Worm (Caenorhabditis elegans) whole organism, midembryonic: ENCODE results near the gene Y43F8B.12.

ENCODE experiments used
- T22C8.4 ChIP-seq: fragments of 200-800 bp; sonication (Bioruptor generic); IDR thresholded peaks from 2 replicates; pipeline ENCODE4 v1.3.6; 2022; ENCODE audit warnings: missing genetic modification characterization, missing compliant biosample characterization
- cog-1 ChIP-seq: sonication (generic microtip); optimal IDR thresholded peaks from 2 replicates; lab custom pipeline; 2016; ENCODE audit warnings: missing genetic modification characterization, missing compliant biosample characterization
- flt-1 ChIP-seq: fragments of 200-800 bp; sonication (Bioruptor generic); IDR thresholded peaks from 2 replicates; pipeline ENCODE4 v1.3.6; 2022; ENCODE audit warnings: missing genetic modification characterization, missing compliant biosample characterization
- klf-2 ChIP-seq: fragments of 200-800 bp; sonication (Bioruptor generic); conservative IDR thresholded peaks from 2 replicates; pipeline ENCODE4 v1.3.6; 2022; ENCODE audit warnings: missing genetic modification reagents, missing genetic modification characterization, missing compliant biosample characterization
- med-1 ChIP-seq: sonication (generic microtip); optimal IDR thresholded peaks from 2 replicates; lab custom pipeline; 2017; ENCODE audit warnings: missing genetic modification characterization, mild to moderate bottlenecking, missing compliant biosample characterization, antibody characterized with exemption, missing genetic modification reagents; ENCODE audit not compliant: insufficient read depth
- ref-1 ChIP-seq: fragments of 200-800 bp; sonication (Bioruptor generic); conservative IDR thresholded peaks from 2 replicates; pipeline ENCODE4 v1.3.6; 2022; ENCODE audit warnings: missing genetic modification reagents, missing genetic modification characterization, missing compliant biosample characterization
- tab-1 ChIP-seq: fragments of 200-800 bp; sonication (Bioruptor generic); IDR thresholded peaks from 2 replicates; pipeline ENCODE4 v1.3.6; 2022; ENCODE audit warnings: missing genetic modification characterization, missing compliant biosample characterization
- ztf-23 ChIP-seq: fragments of 200-800 bp; sonication (Bioruptor generic); IDR thresholded peaks from 2 replicates; pipeline ENCODE4 v1.3.6; 2022; ENCODE audit warnings: missing genetic modification reagents, missing genetic modification characterization, missing compliant biosample characterization
- ztf-29 ChIP-seq: fragments of 200-800 bp; sonication (Bioruptor generic); IDR thresholded peaks from 2 replicates; pipeline ENCODE4 v1.3.6; 2022; ENCODE audit warnings: missing genetic modification reagents, missing genetic modification characterization, missing compliant biosample characterization

- no peak for TF ChIP-seq flt-1 (GFP tag; lab: Robert Waterston, UW)
- no peak for TF ChIP-seq klf-2 (GFP tag; lab: Robert Waterston, UW)
- no peak for TF ChIP-seq cog-1 (tag; lab: Kevin White, UChicago)
- no peak for TF ChIP-seq ref-1
- no peak for TF ChIP-seq ztf-29 (GFP tag; lab: Robert Waterston, UW)
- TF ChIP-seq T22C8.4 (GFP tag; lab: Robert Waterston, UW) = no peak
- TF ChIP-seq tab-1 (GFP tag; lab: Robert Waterston, UW) = no peak
- TF ChIP-seq ztf-23 (GFP tag; lab: Robert Waterston, UW) = no peak
- no peak for TF ChIP-seq med-1 (GFP tag; lab: Kevin White, UChicago)
Measured at ce11 chrV:19509061-19509460, 40.9 kb downstream of the Y43F8B.12 start.
